Fruit fly (Drosophila melanogaster) whole organism: ENCODE results near the gene Sirup.

Source experiments
- CG8478 ChIP-seq: fragments of >200 bp; optimal IDR thresholded peaks from 2 replicates; lab custom pipeline; 2018; ENCODE audit warnings: inconsistent platforms
- EcR ChIP-seq, 2 experiments: fragments of >200 bp; optimal IDR thresholded peaks; 2 replicates each; lab custom pipeline; 2017; ENCODE audit warnings: missing biosample characterization in 2 of 2, missing genetic modification characterization in 2 of 2, missing genetic modification reagents in 2 of 2
- pan ChIP-seq: fragments of >200 bp; optimal IDR thresholded peaks from 2 replicates; lab custom pipeline; 2017
- psq ChIP-seq: fragments of >200 bp; optimal IDR thresholded peaks from 2 replicates; lab custom pipeline; 2017
- usp ChIP-seq: fragments of >200 bp; optimal IDR thresholded peaks from 2 replicates; lab custom pipeline; 2017; ENCODE audit warnings: missing biosample characterization, missing genetic modification characterization, mixed read lengths

dm6 chr2L:7957068-7957868, 41.4 kb upstream of the Sirup start:
- TF ChIP-seq pan (lab: Kevin White, UChicago): no peak
- TF ChIP-seq usp (GFP tag; lab: Kevin White, UChicago): no peak
- no peak for TF ChIP-seq psq
- no peak for TF ChIP-seq EcR (GFP tag; optimal IDR thresholded peaks at IDR 0.05; lab: Kevin White, UChicago)
- no peak for TF ChIP-seq CG8478
